Fruit fly (Drosophila melanogaster) whole organism, adult: ENCODE measurements around the gene Grip75.

Experiments used
- CG11617 ChIP-seq: fragments of 200-800 bp; sonication (Bioruptor generic); optimal IDR thresholded peaks from 2 replicates; lab custom pipeline; 2017; ENCODE audit warnings: mild to moderate bottlenecking, missing biosample characterization, missing genetic modification reagents, missing genetic modification characterization
- CG12768 ChIP-seq: fragments of 200-800 bp; sonication (Bioruptor generic); optimal IDR thresholded peaks from 2 replicates; lab custom pipeline; 2017; ENCODE audit warnings: missing biosample characterization, missing genetic modification characterization, mild to moderate bottlenecking, moderate library complexity, missing genetic modification reagents
- CG14711 ChIP-seq: fragments of 200-800 bp; sonication (Bioruptor generic); optimal IDR thresholded peaks from 2 replicates; lab custom pipeline; 2018; ENCODE audit warnings: missing biosample characterization, mild to moderate bottlenecking, missing genetic modification characterization, moderate library complexity
- CG1620 ChIP-seq: fragments of 200-800 bp; sonication (Bioruptor generic); optimal IDR thresholded peaks from 2 replicates; lab custom pipeline; 2016; ENCODE audit warnings: missing biosample characterization, missing genetic modification characterization
- CG33017 ChIP-seq: fragments of 200-800 bp; sonication (Bioruptor generic); optimal IDR thresholded peaks from 2 replicates; lab custom pipeline; 2018; ENCODE audit warnings: missing biosample characterization, mild to moderate bottlenecking, missing genetic modification characterization, moderate library complexity
- CG5204 ChIP-seq: fragments of 200-800 bp; sonication (Bioruptor generic); optimal IDR thresholded peaks from 2 replicates; lab custom pipeline; 2016; ENCODE audit warnings: missing biosample characterization, missing genetic modification characterization
- CG7045 ChIP-seq: fragments of 200-800 bp; sonication (Bioruptor generic); optimal IDR thresholded peaks from 2 replicates; lab custom pipeline; 2017; ENCODE audit warnings: missing biosample characterization, mild to moderate bottlenecking, missing genetic modification characterization
- CG7101 ChIP-seq: fragments of 200-800 bp; sonication (Bioruptor generic); optimal IDR thresholded peaks from 2 replicates; lab custom pipeline; 2018; ENCODE audit warnings: missing biosample characterization, mild to moderate bottlenecking, missing genetic modification characterization, moderate library complexity
- Clk ChIP-seq: fragments of 200-800 bp; sonication (Bioruptor generic); optimal IDR thresholded peaks from 2 replicates; lab custom pipeline; 2017; ENCODE audit warnings: missing biosample characterization, missing genetic modification characterization
- Crg-1 ChIP-seq: fragments of 200-800 bp; sonication (Bioruptor generic); optimal IDR thresholded peaks from 2 replicates; lab custom pipeline; 2016; ENCODE audit warnings: missing biosample characterization, missing genetic modification characterization
- Hr96 ChIP-seq: fragments of 200-800 bp; sonication (Bioruptor generic); optimal IDR thresholded peaks from 2 replicates; lab custom pipeline; 2016; ENCODE audit warnings: missing biosample characterization, missing genetic modification characterization
- Mnt ChIP-seq: fragments of 200-800 bp; sonication (Bioruptor generic); optimal IDR thresholded peaks from 2 replicates; lab custom pipeline; 2016; ENCODE audit warnings: missing biosample characterization, mild to moderate bottlenecking, missing genetic modification characterization
- bab1 ChIP-seq: fragments of 200-800 bp; sonication (Bioruptor generic); optimal IDR thresholded peaks from 3 replicates; lab custom pipeline; 2019; ENCODE audit warnings: missing biosample characterization, mild to moderate bottlenecking, missing genetic modification characterization, moderate library complexity
- cic ChIP-seq: fragments of 200-800 bp; sonication (Bioruptor generic); optimal IDR thresholded peaks from 2 replicates; lab custom pipeline; 2017; ENCODE audit warnings: missing biosample characterization, mild to moderate bottlenecking, missing genetic modification characterization, moderate library complexity
- cnc ChIP-seq, 2 experiments: fragments of >200 bp; optimal IDR thresholded peaks; 2 replicates each; lab custom pipeline; 2017
- kay ChIP-seq: fragments of 200-800 bp; sonication (Bioruptor generic); peaks from one replicate; lab custom pipeline; 2016; ENCODE audit warnings: missing biosample characterization, missing genetic modification characterization, borderline replicate concordance
- ovo ChIP-seq: fragments of 200-800 bp; sonication (Bioruptor generic); optimal IDR thresholded peaks from 2 replicates; lab custom pipeline; 2016; ENCODE audit warnings: missing biosample characterization, missing genetic modification characterization
- pad ChIP-seq: fragments of 200-800 bp; sonication (Bioruptor generic); optimal IDR thresholded peaks from 3 replicates; lab custom pipeline; 2017; ENCODE audit warnings: missing biosample characterization, missing genetic modification characterization, mild to moderate bottlenecking, moderate library complexity, missing genetic modification reagents
- tj ChIP-seq: fragments of 200-800 bp; sonication (Bioruptor generic); optimal IDR thresholded peaks from 3 replicates; lab custom pipeline; 2017; ENCODE audit warnings: missing biosample characterization, mild to moderate bottlenecking, missing genetic modification characterization, moderate library complexity
- toe ChIP-seq: fragments of 200-800 bp; sonication (Bioruptor generic); optimal IDR thresholded peaks from 2 replicates; lab custom pipeline; 2016; ENCODE audit warnings: missing biosample characterization, missing genetic modification characterization

Gene Grip75

DNA sequence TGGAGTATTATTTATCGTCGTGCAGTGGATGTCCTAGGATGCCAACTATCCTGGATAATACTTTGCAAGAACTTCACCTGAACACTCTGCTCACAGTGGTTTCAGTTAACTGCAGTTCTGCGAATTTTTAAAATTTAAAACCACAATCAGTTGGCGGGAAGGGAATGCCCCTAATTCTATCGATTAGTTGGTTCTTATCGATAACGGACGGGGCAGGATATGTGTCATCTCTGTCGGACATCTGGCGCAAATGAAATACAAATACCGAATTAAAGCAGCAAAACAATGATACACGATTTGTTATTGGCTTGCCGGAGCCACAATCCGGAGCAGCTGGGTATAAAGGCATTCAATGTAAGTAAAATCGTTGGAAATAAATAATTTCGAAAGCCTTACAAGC, at the start of gene Grip75:
Grip75 (plus strand) TSS at position 223 of the 400 bp plus-strand sequence.
- TF ChIP-seq CG1620 (no peak), cnc (optimal IDR thresholded peaks at IDR 0.05; lab: Kevin White, UChicago) (no peak), CG12768 (no peak), Mnt (no peak), kay (GFP tag; lab: Kevin White, UChicago) (no peak), Hr96 (GFP tag; lab: Kevin White, UChicago) (no peak), CG33017 (no peak), CG7101 (tag; lab: Kevin White, UChicago) (no peak), cic (no peak), ovo (GFP tag; lab: Kevin White, UChicago) (no peak), CG11617 (no peak), Clk (no peak), CG5204 (GFP tag; lab: Kevin White, UChicago) (no peak), tj (GFP tag; lab: Kevin White, UChicago) (no peak), pad (GFP tag; lab: Kevin White, UChicago) (no peak), CG7045 (GFP tag; lab: Kevin White, UChicago) (no peak), toe (GFP tag; lab: Kevin White, UChicago) (no peak), bab1 (no peak)

- TF ChIP-seq CG7101 (tag; lab: Kevin White, UChicago), result peak; percentile 35
- no peak for TF ChIP-seq ovo (GFP tag; lab: Kevin White, UChicago)
- peak; percentile 21 for TF ChIP-seq CG14711 (tag; lab: Kevin White, UChicago)
- no peak for TF ChIP-seq Hr96 (GFP tag; lab: Kevin White, UChicago)
- no peak for TF ChIP-seq CG33017
Measured at dm6 chr2L:10435606-10436160, 47.4 kb upstream of the Grip75 start, which contains the start of the genes TBC1D16 and holn1. Gene TBC1D16, minus strand, starts transcription at chr2L:10435656. Gene holn1, plus strand, starts transcription at chr2L:10435995.

DNA sequence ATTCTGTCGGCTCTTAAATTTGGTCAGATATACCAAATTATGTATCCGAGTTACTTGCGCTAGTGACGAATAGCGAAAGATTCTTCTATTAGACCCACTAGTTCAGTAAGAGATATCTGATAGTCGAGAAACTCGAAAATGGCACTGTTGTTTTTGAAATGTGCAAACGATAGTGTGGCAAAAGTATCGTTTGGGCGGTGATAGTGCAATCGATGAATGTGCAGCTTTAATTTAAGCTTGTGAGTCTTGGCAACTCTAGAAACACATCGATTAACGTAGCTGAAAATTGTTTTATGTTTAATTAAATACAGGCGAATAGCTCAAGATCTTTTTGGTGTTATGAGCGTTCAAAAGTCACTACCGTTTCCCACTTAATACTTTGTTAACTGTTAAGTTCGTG, 45.8 kb upstream of the Grip75 start, which contains the start of gene STUB1:
STUB1 (plus strand) TSS at position 232 of the 400 bp plus-strand sequence.
- TF ChIP-seq CG14711 (tag; lab: Kevin White, UChicago), result peak; percentile 95
- no peak for TF ChIP-seq CG11617
- peak; percentile 71 for TF ChIP-seq bab1

dm6 chr2L:10439174-10439573, 43.9 kb upstream of the Grip75 start, which contains the start of gene Nse4:
Gene Nse4, plus strand, starts transcription at chr2L:10439440.
- TF ChIP-seq CG7045 (GFP tag; lab: Kevin White, UChicago) (no peak), CG5204 (GFP tag; lab: Kevin White, UChicago) (no peak), CG1620 (no peak), CG14711 (tag; lab: Kevin White, UChicago) (no peak), CG11617 (no peak), Hr96 (GFP tag; lab: Kevin White, UChicago) (no peak), Mnt (no peak), cnc (optimal IDR thresholded peaks at IDR 0.05; lab: Kevin White, UChicago) (no peak), tj (GFP tag; lab: Kevin White, UChicago) (no peak), Crg-1 (no peak), CG7101 (tag; lab: Kevin White, UChicago) (no peak), toe (GFP tag; lab: Kevin White, UChicago) (no peak), cic (no peak), Clk (no peak), pad (GFP tag; lab: Kevin White, UChicago) (no peak), CG12768 (no peak), kay (GFP tag; lab: Kevin White, UChicago) (no peak), CG33017 (no peak), ovo (GFP tag; lab: Kevin White, UChicago) (no peak)

dm6 chr2L:10442048-10442790, 40.9 kb upstream of the Grip75 start, which contains the start of gene loh:
Gene loh, plus strand, starts transcription at chr2L:10442534.
- TF ChIP-seq Hr96 (GFP tag; lab: Kevin White, UChicago) (no peak), bab1 (no peak), CG12768 (no peak), CG33017 (no peak), CG7045 (GFP tag; lab: Kevin White, UChicago) (no peak), CG11617 (no peak), tj (GFP tag; lab: Kevin White, UChicago) (no peak), cic (no peak), CG14711 (tag; lab: Kevin White, UChicago) (no peak), Clk (no peak), kay (GFP tag; lab: Kevin White, UChicago) (no peak), Mnt (no peak), pad (GFP tag; lab: Kevin White, UChicago) (no peak), CG1620 (no peak), ovo (GFP tag; lab: Kevin White, UChicago) (no peak), CG7101 (tag; lab: Kevin White, UChicago) (no peak)

dm6 chr2L:10452296-10452695, 30.8 kb upstream of the Grip75 start, which contains the start of gene ppk10:
Gene ppk10, minus strand, starts transcription at chr2L:10452396.
- no peak for TF ChIP-seq pad (GFP tag; lab: Kevin White, UChicago)
- TF ChIP-seq CG1620, result no peak
- no peak for TF ChIP-seq cic
- TF ChIP-seq ovo (GFP tag; lab: Kevin White, UChicago), result no peak
- no peak for TF ChIP-seq CG12768
- TF ChIP-seq CG7045 (GFP tag; lab: Kevin White, UChicago), result no peak
